Worm (Caenorhabditis elegans) whole organism, L3 larva: ENCODE results near the gene ZK1248.19.

ENCODE experiments used
- R02D3.7 ChIP-seq: fragments of 150-350 bp; optimal IDR thresholded peaks from 2 replicates; lab custom pipeline; 2014; ENCODE audit warnings: missing biosample characterization, missing genetic modification characterization
- ZK546.5 ChIP-seq: sonication (generic microtip); optimal IDR thresholded peaks from 2 replicates; lab custom pipeline; 2017; ENCODE audit warnings: missing biosample characterization, missing genetic modification characterization
- nhr-25 ChIP-seq: sonication (generic microtip); optimal IDR thresholded peaks from 2 replicates; lab custom pipeline; 2017; ENCODE audit warnings: missing biosample characterization, missing genetic modification characterization
- skn-1 ChIP-seq: fragments of 150-350 bp; optimal IDR thresholded peaks from 2 replicates; lab custom pipeline; 2014; ENCODE audit warnings: missing biosample characterization, missing genetic modification characterization
- unc-39 ChIP-seq: sonication (generic microtip); optimal IDR thresholded peaks from 4 replicates; lab custom pipeline; 2017; ENCODE audit warnings: missing biosample characterization, missing genetic modification characterization

DNA sequence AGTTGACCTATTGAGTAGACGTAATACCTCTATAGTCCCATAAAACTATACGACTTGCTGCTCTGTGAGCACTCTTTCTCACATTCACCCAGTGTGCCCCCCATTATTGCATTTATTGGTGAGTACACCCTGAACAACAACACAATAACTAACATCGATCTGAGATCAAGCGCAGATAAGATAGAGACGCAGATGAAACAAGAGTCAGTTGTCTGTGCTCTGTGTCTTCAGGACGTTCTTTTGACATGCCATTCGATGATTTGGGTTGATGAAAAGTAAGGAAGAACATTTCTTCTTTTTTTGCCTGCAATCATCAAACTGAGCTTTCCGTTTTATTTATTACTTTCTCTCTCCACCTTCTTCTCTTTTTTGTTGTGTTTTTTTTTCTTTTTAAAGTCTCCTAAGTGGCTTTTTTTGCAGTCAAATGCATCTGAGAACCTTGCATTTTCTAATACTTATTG lies 48.9 kb downstream of the ZK1248.19 start, which contains the start of gene lect-2:
- TF ChIP-seq R02D3.7 (no peak), ZK546.5 (tag; lab: Kevin White, UChicago) (no peak), nhr-25 (tag; lab: Kevin White, UChicago) (no peak), unc-39 (tag; lab: Kevin White, UChicago) (no peak), skn-1 (tag; lab: Kevin White, UChicago) (no peak)
